Worm (Caenorhabditis elegans) whole organism, mixed stage, embryonic: Measurements from ENCODE around the gene F53H4.2.

Experiments used
- mls-2 ChIP-seq: sonication (generic microtip); optimal IDR thresholded peaks from 2 replicates; lab custom pipeline; 2016; ENCODE audit warnings: mild to moderate bottlenecking, missing genetic modification characterization, moderate library complexity, missing compliant biosample characterization
- nhr-28 ChIP-seq: fragments of 150-350 bp; optimal IDR thresholded peaks from 2 replicates; lab custom pipeline; 2014; ENCODE audit warnings: missing biosample characterization, missing genetic modification characterization
- sem-2 ChIP-seq: fragments of 200-800 bp; sonication (Bioruptor generic); optimal IDR thresholded peaks from 2 replicates; lab custom pipeline; 2018; ENCODE audit warnings: mild to moderate bottlenecking, missing genetic modification characterization, missing compliant biosample characterization
- snpc-4 ChIP-seq: fragments of 150-350 bp; optimal IDR thresholded peaks from 2 replicates; lab custom pipeline; 2014; ENCODE audit warnings: missing biosample characterization, missing genetic modification characterization
- tbx-8 ChIP-seq: fragments of 200-800 bp; sonication (Bioruptor generic); optimal IDR thresholded peaks from 2 replicates; lab custom pipeline; 2018; ENCODE audit warnings: mild to moderate bottlenecking, missing genetic modification characterization, moderate library complexity, missing compliant biosample characterization
- unc-39 ChIP-seq: fragments of 150-350 bp; optimal IDR thresholded peaks from 2 replicates; lab custom pipeline; 2014; ENCODE audit warnings: missing biosample characterization, missing genetic modification characterization

DNA sequence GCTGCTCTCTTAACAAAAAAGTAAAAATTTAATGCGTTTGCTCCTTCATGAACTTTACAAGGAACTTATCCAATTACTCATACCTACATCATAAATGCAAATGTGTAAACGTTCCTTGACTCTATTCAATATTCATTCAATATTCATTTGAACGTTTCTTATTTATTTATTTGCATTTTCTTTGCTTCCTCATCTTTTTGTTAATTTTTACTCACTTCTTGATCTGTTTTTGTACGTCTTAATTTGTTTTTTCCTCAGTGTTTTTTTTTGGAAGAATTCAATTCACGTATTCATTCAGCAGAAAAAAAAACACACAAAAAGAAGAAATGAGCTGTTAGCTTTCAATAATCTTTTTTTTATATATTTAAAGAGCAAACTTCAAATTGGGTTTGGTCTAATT, 45.9 kb downstream of the F53H4.2 start:
- TF ChIP-seq sem-2 (GFP tag; lab: Kevin White, UChicago): no peak
- no peak for TF ChIP-seq snpc-4 (tag; lab: Kevin White, UChicago)
- TF ChIP-seq tbx-8 (GFP tag; lab: Kevin White, UChicago): no peak
- no peak for TF ChIP-seq mls-2
- no peak for TF ChIP-seq nhr-28 (tag; lab: Kevin White, UChicago)
- TF ChIP-seq unc-39 (tag; lab: Kevin White, UChicago): no peak
